Worm (Caenorhabditis elegans) whole organism, L1 larva: ENCODE measurements around the gene kin-19.

Experiments used
- ceh-82 ChIP-seq, 3 experiments: fragments of 150-350 bp in 1 of 3; sonication (generic microtip) in 2 of 3; optimal IDR thresholded peaks; 2 replicates each; lab custom pipeline; 2014 to 2017; ENCODE audit warnings: missing biosample characterization in 3 of 3, missing genetic modification characterization in 3 of 3
- efl-1 ChIP-seq, 4 experiments: fragments of 150-350 bp; optimal IDR thresholded peaks in 3 of 4; peaks in 1 of 4; 1 replicate in 1 of 4; 2 replicates in 3 of 4; lab custom pipeline; 2014; ENCODE audit warnings: missing biosample characterization in 2 of 4, missing genetic modification characterization in 2 of 4, missing genetic modification reagents in 2 of 4
- lsy-2 ChIP-seq, 2 experiments: fragments of 150-350 bp; optimal IDR thresholded peaks; 2 replicates each; lab custom pipeline; 2014; ENCODE audit warnings: missing biosample characterization in 2 of 2, missing genetic modification characterization in 2 of 2

DNA sequence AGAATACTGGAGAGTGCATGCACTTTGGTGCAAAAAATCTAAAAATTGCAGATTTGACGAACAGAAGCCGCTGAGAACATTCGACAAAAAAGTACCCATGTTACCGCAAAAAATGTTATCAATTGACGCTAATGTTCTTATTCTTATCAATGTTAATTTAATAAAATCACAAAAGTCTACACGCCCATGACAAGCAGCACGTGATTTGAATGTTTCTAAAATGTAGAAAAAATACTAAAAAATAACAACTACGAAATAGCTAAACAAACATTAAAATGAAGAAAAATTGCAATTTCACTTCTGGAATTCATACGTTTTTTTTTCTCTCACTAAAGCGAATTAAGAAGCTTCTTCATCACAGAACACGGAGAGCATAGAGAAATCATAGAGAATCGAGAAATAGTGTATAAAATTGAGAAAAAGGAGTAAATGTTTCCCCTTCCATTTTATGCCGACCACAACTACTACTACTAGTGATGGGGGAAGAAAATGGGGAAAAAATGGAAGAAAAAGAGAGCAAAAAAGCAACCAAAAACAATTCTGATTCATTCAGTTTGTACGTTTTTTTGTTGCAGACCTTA lies 2.0 kb upstream of the kin-19 start:
- peak; percentile 7 to 59 for TF ChIP-seq lsy-2 (tag; optimal IDR thresholded peaks at IDR 0.05; lab: Kevin White, UChicago)
- TF ChIP-seq efl-1 (optimal IDR thresholded peaks at IDR 0.05; lab: Kevin White, UChicago) = peak; percentile 15 to 26
- TF ChIP-seq efl-1 (GFP tag; optimal IDR thresholded peaks at IDR 0.05 in 1 of 2; lab: Kevin White, UChicago) = peak in 1 of 2 experiments; percentile 33
- TF ChIP-seq ceh-82 (tag; optimal IDR thresholded peaks at IDR 0.05; lab: Kevin White, UChicago) = peak in 1 of 3 experiments; percentile 26
